Fruit fly (Drosophila melanogaster) whole organism, wandering third instar larva: ENCODE measurements around the gene CG7668.

Experiments used
- Abd-B ChIP-seq: fragments of >200 bp; optimal IDR thresholded peaks from 2 replicates; lab custom pipeline; 2017; ENCODE audit warnings: missing biosample characterization, missing genetic modification characterization
- CG32264 ChIP-seq: fragments of 200-800 bp; sonication (Bioruptor generic); optimal IDR thresholded peaks from 2 replicates; lab custom pipeline; 2016; ENCODE audit warnings: missing biosample characterization, missing genetic modification characterization
- CG9705 ChIP-seq: fragments of 200-800 bp; sonication (Bioruptor generic); optimal IDR thresholded peaks from 2 replicates; lab custom pipeline; 2018; ENCODE audit warnings: missing biosample characterization, mild to moderate bottlenecking, missing genetic modification characterization
- CrebA ChIP-seq: fragments of 200-800 bp; sonication (Bioruptor generic); optimal IDR thresholded peaks from 2 replicates; lab custom pipeline; 2016; ENCODE audit warnings: missing biosample characterization, mild to moderate bottlenecking, missing genetic modification characterization, borderline replicate concordance
- Dfd ChIP-seq: fragments of >200 bp; optimal IDR thresholded peaks from 2 replicates; lab custom pipeline; 2017; ENCODE audit warnings: missing biosample characterization, missing genetic modification characterization
- Dif ChIP-seq: fragments of 200-275, 200-300 bp; sonication (Bioruptor generic); optimal IDR thresholded peaks from 2 replicates; lab custom pipeline; 2018; ENCODE audit warnings: missing biosample characterization, missing genetic modification characterization; ENCODE audit not compliant: partially characterized antibody
- GATAd ChIP-seq: sonication (Bioruptor generic); optimal IDR thresholded peaks from 2 replicates; lab custom pipeline; 2016; ENCODE audit warnings: missing biosample characterization, missing genetic modification characterization
- HLH106 ChIP-seq: fragments of 200-800 bp; optimal IDR thresholded peaks from 3 replicates; lab custom pipeline; 2019; ENCODE audit warnings: missing biosample characterization, mild to moderate bottlenecking, missing genetic modification characterization, moderate library complexity
- Hnf4 ChIP-seq: fragments of 200-800 bp; sonication (Bioruptor generic); optimal IDR thresholded peaks from 2 replicates; lab custom pipeline; 2016; ENCODE audit warnings: missing biosample characterization, mild to moderate bottlenecking, missing genetic modification characterization
- Hr78 ChIP-seq: fragments of >200 bp; optimal IDR thresholded peaks from 2 replicates; lab custom pipeline; 2017; ENCODE audit warnings: missing biosample characterization, missing genetic modification characterization
- Jra ChIP-seq: sonication (Bioruptor generic); optimal IDR thresholded peaks from 2 replicates; lab custom pipeline; 2016; ENCODE audit warnings: missing biosample characterization, missing genetic modification characterization
- Mio ChIP-seq: sonication (Bioruptor generic); optimal IDR thresholded peaks from 2 replicates; lab custom pipeline; 2016; ENCODE audit warnings: missing biosample characterization, missing genetic modification characterization
- Myc ChIP-seq: fragments of >200 bp; optimal IDR thresholded peaks from 2 replicates; lab custom pipeline; 2017
- N ChIP-seq: fragments of >200 bp; optimal IDR thresholded peaks from 2 replicates; lab custom pipeline; 2018; ENCODE audit warnings: missing biosample characterization, missing external identifiers, missing genetic modification characterization
- OdsH ChIP-seq: fragments of 200-800 bp; sonication (Bioruptor generic); optimal IDR thresholded peaks from 2 replicates; lab custom pipeline; 2016; ENCODE audit warnings: missing biosample characterization, mild to moderate bottlenecking, missing genetic modification characterization
- Vsx2 ChIP-seq: fragments of 200-300, 225-300 bp; sonication (Bioruptor generic); optimal IDR thresholded peaks from 2 replicates; lab custom pipeline; 2018; ENCODE audit warnings: missing biosample characterization, missing genetic modification characterization; ENCODE audit not compliant: partially characterized antibody
- br ChIP-seq: fragments of 200-800 bp; sonication (Bioruptor generic); optimal IDR thresholded peaks from 2 replicates; lab custom pipeline; 2016; ENCODE audit warnings: missing biosample characterization, missing genetic modification characterization
- brk ChIP-seq: fragments of 200-800 bp; sonication (Bioruptor generic); optimal IDR thresholded peaks from 2 replicates; lab custom pipeline; 2016; ENCODE audit warnings: missing biosample characterization, mild to moderate bottlenecking, missing genetic modification characterization
- dl ChIP-seq, 2 experiments: fragments of 175-275, 200-275 bp in 1 of 2; fragments of 200-275 bp in 1 of 2; sonication (Bioruptor generic); optimal IDR thresholded peaks; lab custom pipeline; 2018; ENCODE audit warnings: mild to moderate bottlenecking in 2 of 2, missing biosample characterization in 2 of 2, missing genetic modification characterization in 2 of 2, moderate library complexity in 2 of 2; ENCODE audit not compliant: partially characterized antibody in 2 of 2, insufficient read depth in 1 of 2
- dmrt93B ChIP-seq: fragments of 200-800 bp; sonication (Bioruptor generic); optimal IDR thresholded peaks from 2 replicates; lab custom pipeline; 2018; ENCODE audit warnings: missing biosample characterization, mild to moderate bottlenecking, missing genetic modification characterization
- ey ChIP-seq: fragments of 200-800 bp; sonication (Bioruptor generic); optimal IDR thresholded peaks from 2 replicates; lab custom pipeline; 2016; ENCODE audit warnings: missing biosample characterization, missing genetic modification characterization
- foxo ChIP-seq, 2 experiments: fragments of 200-800 bp; sonication (Bioruptor generic); optimal IDR thresholded peaks; 2 replicates in 1 of 2; 3 replicates in 1 of 2; lab custom pipeline; 2016 to 2017; ENCODE audit warnings: missing biosample characterization in 2 of 2, missing genetic modification characterization in 2 of 2
- fru ChIP-seq: fragments of 200-800 bp; sonication (Bioruptor generic); optimal IDR thresholded peaks from 3 replicates; lab custom pipeline; 2016; ENCODE audit warnings: missing biosample characterization, mild to moderate bottlenecking, missing genetic modification characterization
- jim ChIP-seq: fragments of 175-275, 200-325 bp; sonication (Bioruptor generic); optimal IDR thresholded peaks from 2 replicates; lab custom pipeline; 2016; ENCODE audit warnings: missing biosample characterization, mild to moderate bottlenecking, missing genetic modification characterization
- pan ChIP-seq: fragments of >200 bp; optimal IDR thresholded peaks from 2 replicates; lab custom pipeline; 2017
- rgr ChIP-seq: fragments of 200-800 bp; sonication (Bioruptor generic); optimal IDR thresholded peaks from 3 replicates; lab custom pipeline; 2016; ENCODE audit warnings: missing biosample characterization, mild to moderate bottlenecking, missing genetic modification characterization
- sv ChIP-seq: fragments of 200-800 bp; sonication (Bioruptor generic); optimal IDR thresholded peaks from 3 replicates; lab custom pipeline; 2016; ENCODE audit warnings: missing biosample characterization, missing genetic modification characterization
- tai ChIP-seq: sonication (Bioruptor generic); optimal IDR thresholded peaks from 2 replicates; lab custom pipeline; 2016; ENCODE audit warnings: missing biosample characterization, missing genetic modification characterization
- usp ChIP-seq: fragments of >200 bp; optimal IDR thresholded peaks from 2 replicates; lab custom pipeline; 2017; ENCODE audit warnings: missing biosample characterization, missing genetic modification characterization
- woc ChIP-seq: sonication (Bioruptor generic); optimal IDR thresholded peaks from 2 replicates; lab custom pipeline; 2016; ENCODE audit warnings: missing biosample characterization, mild to moderate bottlenecking, missing genetic modification characterization

Gene CG7668

dm6 chr3L:19954426-19954825 is 48.1 kb upstream of the CG7668 start, which contains the start of gene CG42654:
CG42654 (minus strand) TSS chr3L:19954526.
- no peak for TF ChIP-seq dmrt93B (GFP tag; lab: Kevin White, UChicago)
- TF ChIP-seq Vsx2 = no peak
- no peak for TF ChIP-seq usp (GFP tag; lab: Kevin White, UChicago)
- no peak for TF ChIP-seq CG9705
- TF ChIP-seq brk (GFP tag; lab: Kevin White, UChicago) = no peak
- no peak for TF ChIP-seq GATAd (GFP tag; lab: Kevin White, UChicago)
- no peak for TF ChIP-seq pan (lab: Kevin White, UChicago)
- TF ChIP-seq OdsH = no peak
- no peak for TF ChIP-seq CrebA (GFP tag; lab: Kevin White, UChicago)
- no peak for TF ChIP-seq Hnf4 (GFP tag; lab: Kevin White, UChicago)
- no peak for TF ChIP-seq Dfd (GFP tag; lab: Kevin White, UChicago)
- no peak for TF ChIP-seq ey (GFP tag; lab: Kevin White, UChicago)
- TF ChIP-seq Myc = no peak
- no peak for TF ChIP-seq Abd-B (GFP tag; lab: Kevin White, UChicago)
- TF ChIP-seq HLH106 (tag; lab: Kevin White, UChicago) = no peak
- no peak for TF ChIP-seq Jra (GFP tag; lab: Kevin White, UChicago)

- TF ChIP-seq sv (GFP tag; lab: Kevin White, UChicago) = no peak
- no peak for TF ChIP-seq GATAd (GFP tag; lab: Kevin White, UChicago)
- TF ChIP-seq Abd-B (GFP tag; lab: Kevin White, UChicago) = no peak
- TF ChIP-seq CG9705 = no peak
- TF ChIP-seq Dif (GFP tag; lab: Kevin White, UChicago) = no peak
- no peak for TF ChIP-seq woc (GFP tag; lab: Kevin White, UChicago)
- TF ChIP-seq usp (GFP tag; lab: Kevin White, UChicago) = no peak
These were observed 46.8 kb upstream of the CG7668 start, which contains the start of gene CG42263 for dm6 chr3L:19955699-19956098. CG42263 (minus strand) TSS chr3L:19955799.

- TF ChIP-seq rgr = peak; percentile 7
- no peak for TF ChIP-seq ey (GFP tag; lab: Kevin White, UChicago)
These were observed 40.7 kb upstream of the CG7668 start for dm6 chr3L:19961805-19962204.

- no peak for TF ChIP-seq fru
- TF ChIP-seq dl (GFP tag; optimal IDR thresholded peaks at IDR 0.05; lab: Kevin White, UChicago; ENCODE audit: insufficient read depth in 1 of 2, partially characterized antibody in 2 of 2) = no peak
- no peak for TF ChIP-seq tai (GFP tag; lab: Kevin White, UChicago)
- TF ChIP-seq Hr78 = no peak
- no peak for TF ChIP-seq br (GFP tag; lab: Kevin White, UChicago)
- no peak for TF ChIP-seq CG9705
- no peak for TF ChIP-seq Mio (GFP tag; lab: Kevin White, UChicago)
- TF ChIP-seq rgr = no peak
- TF ChIP-seq N = no peak
- no peak for TF ChIP-seq pan (lab: Kevin White, UChicago)
- no peak for TF ChIP-seq ey (GFP tag; lab: Kevin White, UChicago)
- TF ChIP-seq HLH106 (tag; lab: Kevin White, UChicago) = no peak
These were observed 33.6 kb upstream of the CG7668 start for dm6 chr3L:19968725-19969598.

- TF ChIP-seq CrebA (GFP tag; lab: Kevin White, UChicago) (no peak), Hr78 (no peak), dmrt93B (GFP tag; lab: Kevin White, UChicago) (no peak), HLH106 (tag; lab: Kevin White, UChicago) (no peak), jim (no peak), CG32264 (GFP tag; lab: Kevin White, UChicago) (no peak), br (GFP tag; lab: Kevin White, UChicago) (no peak), brk (GFP tag; lab: Kevin White, UChicago) (no peak), foxo (GFP tag; optimal IDR thresholded peaks at IDR 0.05; lab: Kevin White, UChicago) (no peak)
- TF ChIP-seq, all 38 proteins: peak for 0
These were observed 24.4 kb upstream of the CG7668 start for dm6 chr3L:19978088-19978487.
